Fruit fly (Drosophila melanogaster): ENCODE measurements around the gene CG6693.

DNA sequence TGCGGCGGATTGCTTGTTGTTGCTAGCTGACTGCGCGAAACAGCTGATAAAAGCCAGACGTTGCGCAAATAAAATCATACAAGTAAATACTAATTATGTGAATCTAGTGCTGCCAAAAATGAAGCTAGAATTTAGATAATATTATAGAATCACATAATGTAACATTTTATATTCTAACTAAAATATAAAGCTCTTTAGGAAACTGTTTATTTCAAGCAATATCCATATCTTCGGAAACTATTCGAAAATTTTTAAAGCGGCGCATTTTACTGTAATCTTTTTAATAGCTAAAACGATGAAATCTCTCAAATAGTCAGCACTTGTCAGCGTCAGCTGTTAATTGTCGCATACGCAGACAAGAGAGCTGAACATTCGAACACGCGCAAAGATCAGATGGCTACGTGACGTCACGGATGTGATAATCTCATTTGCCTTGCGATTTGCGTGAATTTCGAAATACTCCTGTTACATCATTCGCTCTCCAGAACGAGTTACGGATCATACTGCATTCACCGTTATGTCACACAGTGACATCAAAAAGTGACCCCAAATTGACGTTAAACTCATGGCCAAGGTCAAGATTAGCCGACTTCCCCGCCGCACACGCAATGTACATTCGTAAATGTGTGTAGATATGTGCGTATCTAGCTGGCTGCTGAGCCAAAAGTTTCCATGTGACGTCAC, 21.8 kb upstream of the CG6693 start:
- no peak for TF ChIP-seq CG5204 (GFP tag; optimal IDR thresholded peaks at IDR 0.05)
- no peak for TF ChIP-seq CG7045 (GFP tag; optimal IDR thresholded peaks at IDR 0.05)

Data from whole organism, adult.